Worm (Caenorhabditis elegans): ENCODE measurements around the gene C53B4.2.
A peak's percentile ranks its signal among the peaks of the same experiment; 100 is the strongest.

Gene C53B4.2

DNA sequence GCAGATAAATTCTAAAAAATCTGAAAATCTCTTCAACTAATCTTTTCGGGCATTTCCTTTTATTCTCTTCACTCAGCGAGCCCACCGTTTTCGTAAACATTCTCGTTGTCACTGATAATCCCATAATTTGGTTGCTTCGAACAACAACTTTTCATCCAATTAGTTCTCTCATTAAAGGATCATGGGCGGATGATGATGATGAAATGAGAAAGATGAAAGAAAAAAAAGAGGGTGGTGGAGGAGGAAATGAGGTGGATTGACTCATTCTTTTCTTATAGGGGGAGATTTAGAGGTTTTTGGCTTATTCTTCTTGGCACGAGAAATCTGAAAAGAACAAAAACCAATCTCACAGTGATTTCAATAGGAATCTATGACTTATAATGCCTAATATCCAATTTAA is 44.8 kb upstream of the C53B4.2 start (continued):
- TF ChIP-seq hpl-2 (GFP tag; optimal IDR thresholded peaks at IDR 0.05), result no peak
- no peak for TF ChIP-seq ama-1 (optimal IDR thresholded peaks at IDR 0.05)
- TF ChIP-seq ceh-63 (GFP tag; optimal IDR thresholded peaks at IDR 0.05), result no peak

DNA sequence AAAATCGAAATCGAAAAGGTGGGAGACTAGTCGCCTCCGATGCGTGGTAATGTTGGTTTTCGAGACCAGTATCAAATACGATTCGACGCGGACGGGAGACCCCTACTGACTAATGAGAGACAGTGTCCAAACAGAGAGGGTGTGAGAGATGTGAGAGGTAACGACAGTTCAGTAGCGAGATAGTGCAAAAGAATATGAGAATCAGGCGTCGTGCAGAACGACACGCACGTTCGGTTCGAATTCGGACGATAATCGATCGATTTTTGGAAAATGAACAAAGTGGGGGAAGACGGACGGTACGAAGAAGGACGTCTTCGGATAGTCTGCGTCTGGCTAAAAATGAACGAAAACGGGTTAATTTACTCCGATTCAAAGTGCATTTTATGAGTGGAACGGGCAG is 44.0 kb upstream of the C53B4.2 start, which contains the start of gene D1046.16:
Gene D1046.16, plus strand, starts transcription at position 195 of the 400 bp plus-strand sequence.
- peak; percentile 4 for TF ChIP-seq nhr-71 (tag; optimal IDR thresholded peaks at IDR 0.05)
- TF ChIP-seq nhr-12 (tag; optimal IDR thresholded peaks at IDR 0.05), result no peak
- peak; percentile 70 for TF ChIP-seq snu-23 (GFP tag; optimal IDR thresholded peaks at IDR 0.05)
- TF ChIP-seq nhr-85 (tag), result no peak
- peak; percentile 83 for TF ChIP-seq blmp-1 (tag; optimal IDR thresholded peaks at IDR 0.05)
- TF ChIP-seq nhr-28 (tag; optimal IDR thresholded peaks at IDR 0.05), result no peak
- TF ChIP-seq fkh-10 (GFP tag; optimal IDR thresholded peaks at IDR 0.05), result no peak
- TF ChIP-seq egl-13 (tag; optimal IDR thresholded peaks at IDR 0.05), result no peak
- peak; percentile 51 for TF ChIP-seq nhr-90 (tag; optimal IDR thresholded peaks at IDR 0.05; ENCODE audit: poor library complexity)
- peak; percentile 80 for TF ChIP-seq lin-14 (GFP tag; optimal IDR thresholded peaks at IDR 0.05)
- TF ChIP-seq skn-1 (tag; optimal IDR thresholded peaks at IDR 0.05), result no peak
- TF ChIP-seq nhr-20 (tag; optimal IDR thresholded peaks at IDR 0.05), result peak; percentile 61
- peak; percentile 36 to 66 for TF ChIP-seq lin-35 (GFP tag; optimal IDR thresholded peaks at IDR 0.05)
- TF ChIP-seq swsn-7 (tag; optimal IDR thresholded peaks at IDR 0.05), result peak; percentile 12
- TF ChIP-seq lsy-2 (tag; optimal IDR thresholded peaks at IDR 0.05), result peak in 1 of 2 experiments; percentile 43
- TF ChIP-seq nhr-237 (tag; optimal IDR thresholded peaks at IDR 0.05), result no peak
- peak; percentile 16 to 31 for TF ChIP-seq efl-1 (optimal IDR thresholded peaks at IDR 0.05)
- TF ChIP-seq efl-1 (GFP tag; optimal IDR thresholded peaks at IDR 0.05 in 1 of 2), result no peak
- no peak for TF ChIP-seq unc-86 (tag; optimal IDR thresholded peaks at IDR 0.05)
- peak; percentile 18 for TF ChIP-seq rnt-1 (tag; optimal IDR thresholded peaks at IDR 0.05)
- no peak for TF ChIP-seq tbx-2 (tag; optimal IDR thresholded peaks at IDR 0.05)
- peak in 1 of 3 experiments; percentile 5 for TF ChIP-seq ceh-82 (tag; optimal IDR thresholded peaks at IDR 0.05)
- TF ChIP-seq pqm-1 (tag; optimal IDR thresholded peaks at IDR 0.05), result no peak
- peak in 1 of 3 experiments; percentile 17 for TF ChIP-seq dpl-1 (GFP tag; optimal IDR thresholded peaks at IDR 0.05)
- no peak for TF ChIP-seq F16B12.6 (tag; optimal IDR thresholded peaks at IDR 0.05)
- TF ChIP-seq elt-3 (tag; optimal IDR thresholded peaks at IDR 0.05), result peak in 1 of 6 experiments; percentile 30
- peak in 1 of 2 experiments; percentile 7 for TF ChIP-seq mdl-1 (tag; optimal IDR thresholded peaks at IDR 0.05)
- no peak for TF ChIP-seq dsc-1 (tag; optimal IDR thresholded peaks at IDR 0.05)
- TF ChIP-seq C04F5.9 (tag; optimal IDR thresholded peaks at IDR 0.05), result no peak
- no peak for TF ChIP-seq nhr-11 (tag; optimal IDR thresholded peaks at IDR 0.05)
- no peak for TF ChIP-seq tlp-1 (tag; optimal IDR thresholded peaks at IDR 0.05)
- no peak for TF ChIP-seq grh-1 (GFP tag; IDR thresholded peaks at IDR 0.05)
- no peak for TF ChIP-seq hlh-4 (tag; optimal IDR thresholded peaks at IDR 0.05)
- no peak for TF ChIP-seq mep-1 (tag; optimal IDR thresholded peaks at IDR 0.05)

DNA sequence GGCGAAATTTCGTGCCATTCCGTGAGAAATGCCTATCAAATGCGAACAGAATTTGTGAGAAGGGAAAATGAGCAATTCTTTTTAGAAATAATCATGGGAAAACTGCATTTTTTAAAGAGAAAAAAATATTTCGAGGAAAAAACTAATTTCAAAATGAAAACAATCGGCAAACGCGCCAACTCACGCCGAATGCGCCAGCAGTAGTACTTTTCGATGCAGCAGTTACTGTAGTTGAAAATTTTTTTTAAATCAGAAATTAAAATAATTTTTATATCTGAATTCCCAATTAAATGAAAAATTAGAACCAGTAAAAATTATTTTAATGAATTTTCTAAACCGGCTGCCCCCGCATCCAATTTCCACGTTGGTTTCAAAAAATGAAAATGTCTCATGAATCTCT is 42.6 kb upstream of the C53B4.2 start:
- TF ChIP-seq egl-13 (tag; optimal IDR thresholded peaks at IDR 0.05), result no peak
- TF ChIP-seq hlh-4 (tag; optimal IDR thresholded peaks at IDR 0.05), result no peak
- no peak for TF ChIP-seq nhr-237 (tag; optimal IDR thresholded peaks at IDR 0.05)
- TF ChIP-seq xbp-1 (tag; optimal IDR thresholded peaks at IDR 0.05), result no peak
- no peak for TF ChIP-seq sptf-1 (tag; optimal IDR thresholded peaks at IDR 0.05)
- no peak for TF ChIP-seq nhr-11 (tag; optimal IDR thresholded peaks at IDR 0.05)
- TF ChIP-seq nhr-19 (GFP tag; conservative IDR thresholded peaks at IDR 0.05), result no peak
- no peak for TF ChIP-seq lir-3 (tag; optimal IDR thresholded peaks at IDR 0.05; ENCODE audit: poor library complexity)
- TF ChIP-seq egl-27 (tag; optimal IDR thresholded peaks at IDR 0.05), result no peak
- no peak for TF ChIP-seq aha-1 (tag; optimal IDR thresholded peaks at IDR 0.05)
- no peak for TF ChIP-seq unc-86 (tag; optimal IDR thresholded peaks at IDR 0.05)
- no peak for TF ChIP-seq snpc-4 (tag; optimal IDR thresholded peaks at IDR 0.05)
- TF ChIP-seq elt-2 (tag; optimal IDR thresholded peaks at IDR 0.05), result no peak
- no peak for TF ChIP-seq unc-62 (GFP tag; optimal IDR thresholded peaks at IDR 0.05)
- no peak for TF ChIP-seq elt-3 (tag; optimal IDR thresholded peaks at IDR 0.05)
- no peak for TF ChIP-seq hlh-17 (GFP tag; optimal IDR thresholded peaks at IDR 0.05; ENCODE audit: borderline replicate concordance)
- no peak for TF ChIP-seq ama-1 (optimal IDR thresholded peaks at IDR 0.05)
- no peak for TF ChIP-seq nhr-12 (tag; optimal IDR thresholded peaks at IDR 0.05)
- no peak for TF ChIP-seq nhr-76 (tag; optimal IDR thresholded peaks at IDR 0.05)

All from whole organism, L1 larva.